Worm (Caenorhabditis elegans): ENCODE data around the gene ptr-25.

The ptr-25 gene

ce11 chrIII:10503753-10504152 is 15.8 kb downstream of the ptr-25 start, which contains the start of gene rab-33:
Gene rab-33, minus strand, starts transcription at chrIII:10503853.
- TF ChIP-seq nhr-129 (tag; optimal IDR thresholded peaks at IDR 0.05) (no peak), C34F6.9 (tag; optimal IDR thresholded peaks at IDR 0.05) (no peak), sma-9 (GFP tag; optimal IDR thresholded peaks at IDR 0.05) (no peak), sma-9 (tag; optimal IDR thresholded peaks at IDR 0.05) (no peak), dmd-4 (tag; optimal IDR thresholded peaks at IDR 0.05) (no peak)

- TF ChIP-seq ztf-11 (tag; optimal IDR thresholded peaks at IDR 0.05) (no peak), ZK546.5 (tag; optimal IDR thresholded peaks at IDR 0.05) (no peak), aly-2 (tag; optimal IDR thresholded peaks at IDR 0.05) (no peak), mbf-1 (tag; optimal IDR thresholded peaks at IDR 0.05) (no peak), F13H6.1 (tag; optimal IDR thresholded peaks at IDR 0.05) (peak; percentile 68), sma-9 (GFP tag; optimal IDR thresholded peaks at IDR 0.05) (peak; percentile 79), sma-9 (tag; optimal IDR thresholded peaks at IDR 0.05) (no peak), mab-5 (tag; optimal IDR thresholded peaks at IDR 0.05) (peak; percentile 65), lin-13 (GFP tag; optimal IDR thresholded peaks at IDR 0.05) (peak; percentile 86), fos-1 (tag; optimal IDR thresholded peaks at IDR 0.05) (peak; percentile 61), ama-1 (optimal IDR thresholded peaks at IDR 0.05) (no peak), gmeb-1 (tag; optimal IDR thresholded peaks at IDR 0.05) (peak; percentile 77), nhr-25 (tag; optimal IDR thresholded peaks at IDR 0.05) (peak; percentile 71), zag-1 (tag; optimal IDR thresholded peaks at IDR 0.05) (peak; percentile 3), nhr-237 (tag; optimal IDR thresholded peaks at IDR 0.05) (no peak), nhr-21 (tag; optimal IDR thresholded peaks at IDR 0.05) (peak; percentile 75), crh-2 (tag; optimal IDR thresholded peaks at IDR 0.05) (peak; percentile 92), skn-1 (tag; optimal IDR thresholded peaks at IDR 0.05) (no peak), elt-1 (tag; optimal IDR thresholded peaks at IDR 0.05) (no peak), nhr-129 (tag; optimal IDR thresholded peaks at IDR 0.05) (peak; percentile 66), unc-62 (GFP tag; optimal IDR thresholded peaks at IDR 0.05) (no peak), snpc-4 (tag; optimal IDR thresholded peaks at IDR 0.05) (peak; percentile 78), peb-1 (tag; optimal IDR thresholded peaks at IDR 0.05) (no peak), sma-3 (GFP tag; optimal IDR thresholded peaks at IDR 0.05) (peak; percentile 82), ztf-4 (tag; optimal IDR thresholded peaks at IDR 0.05) (peak; percentile 62), ceh-16 (tag; optimal IDR thresholded peaks at IDR 0.05) (peak; percentile 36), sem-4 (tag; optimal IDR thresholded peaks at IDR 0.05) (peak; percentile 89), C34F6.9 (tag; optimal IDR thresholded peaks at IDR 0.05) (peak; percentile 88), lin-39 (tag; optimal IDR thresholded peaks at IDR 0.05) (no peak), ztf-1 (GFP tag; conservative IDR thresholded peaks at IDR 0.05) (no peak), mdl-1 (tag; optimal IDR thresholded peaks at IDR 0.05) (no peak), lin-11 (tag; optimal IDR thresholded peaks at IDR 0.05) (peak; percentile 67), nhr-77 (tag; optimal IDR thresholded peaks at IDR 0.05) (no peak), lsy-2 (tag; optimal IDR thresholded peaks at IDR 0.05) (peak; percentile 54 to 90), nhr-11 (tag; optimal IDR thresholded peaks at IDR 0.05) (no peak), dmd-4 (tag; optimal IDR thresholded peaks at IDR 0.05) (no peak), unc-55 (GFP tag; optimal IDR thresholded peaks at IDR 0.05) (peak; percentile 88), nhr-6 (tag; optimal IDR thresholded peaks at IDR 0.05) (peak; percentile 57), nhr-12 (tag; optimal IDR thresholded peaks at IDR 0.05) (no peak), unc-39 (tag; optimal IDR thresholded peaks at IDR 0.05) (no peak), ceh-82 (tag; optimal IDR thresholded peaks at IDR 0.05) (no peak)
Measured at ce11 chrIII:10505182-10505581, 17.3 kb downstream of the ptr-25 start, which contains the start of the genes taf-11.3 and urm-1. Gene taf-11.3, minus strand, starts transcription at chrIII:10505250. Gene urm-1, plus strand, starts transcription at chrIII:10505480.

- TF ChIP-seq egl-27 (tag; optimal IDR thresholded peaks at IDR 0.05) (no peak), dmd-4 (tag; optimal IDR thresholded peaks at IDR 0.05) (no peak), nhr-129 (tag; optimal IDR thresholded peaks at IDR 0.05) (no peak), C34F6.9 (tag; optimal IDR thresholded peaks at IDR 0.05) (no peak), ztf-1 (GFP tag; conservative IDR thresholded peaks at IDR 0.05) (no peak), zag-1 (tag; optimal IDR thresholded peaks at IDR 0.05) (no peak), nhr-21 (tag; optimal IDR thresholded peaks at IDR 0.05) (no peak), sma-9 (GFP tag; optimal IDR thresholded peaks at IDR 0.05) (no peak), sma-9 (tag; optimal IDR thresholded peaks at IDR 0.05) (no peak), F13H6.1 (tag; optimal IDR thresholded peaks at IDR 0.05) (no peak), snpc-4 (tag; optimal IDR thresholded peaks at IDR 0.05) (no peak), nhr-6 (tag; optimal IDR thresholded peaks at IDR 0.05) (no peak), sem-4 (tag; optimal IDR thresholded peaks at IDR 0.05) (no peak), ztf-11 (tag; optimal IDR thresholded peaks at IDR 0.05) (no peak), unc-55 (GFP tag; optimal IDR thresholded peaks at IDR 0.05) (no peak), unc-62 (GFP tag; optimal IDR thresholded peaks at IDR 0.05) (no peak)
Measured at ce11 chrIII:10505943-10506698, 18.2 kb downstream of the ptr-25 start.

Data from whole organism, L2 larva.